Fruit fly (Drosophila melanogaster) whole organism, embryonic: ENCODE measurements around the gene eIF3h.

Source experiments
- CG1024 ChIP-seq: fragments of 200-800 bp; sonication (Bioruptor generic); IDR thresholded peaks from 2 replicates; pipeline ENCODE4 v1.3.6; 2022; ENCODE audit warnings: missing biosample characterization, missing genetic modification characterization
- CG11560 ChIP-seq: fragments of 200-800 bp; sonication (Bioruptor generic); IDR thresholded peaks from 3 replicates; pipeline ENCODE4 v1.3.6; 2022; ENCODE audit warnings: missing biosample characterization, missing genetic modification characterization
- CG12071 ChIP-seq: fragments of 200-800 bp; sonication (Bioruptor generic); optimal IDR thresholded peaks from 3 replicates; lab custom pipeline; 2018; ENCODE audit warnings: missing biosample characterization, mild to moderate bottlenecking, missing genetic modification characterization
- CG12155 ChIP-seq: fragments of 200-800 bp; sonication (Bioruptor generic); optimal IDR thresholded peaks from 3 replicates; lab custom pipeline; 2016; ENCODE audit warnings: missing biosample characterization, missing genetic modification characterization
- CG14441 ChIP-seq: fragments of 200-800 bp; sonication (Bioruptor generic); IDR thresholded peaks from 2 replicates; pipeline ENCODE4 v1.3.6; 2022; ENCODE audit warnings: missing biosample characterization, missing genetic modification characterization
- CG18476 ChIP-seq: fragments of 200-800 bp; sonication (Bioruptor generic); optimal IDR thresholded peaks from 2 replicates; lab custom pipeline; 2016; ENCODE audit warnings: missing biosample characterization, mild to moderate bottlenecking, missing genetic modification characterization
- CG2678 ChIP-seq: fragments of 200-800 bp; sonication (Bioruptor generic); optimal IDR thresholded peaks from 3 replicates; lab custom pipeline; 2019; ENCODE audit warnings: missing biosample characterization, mild to moderate bottlenecking, missing genetic modification characterization, moderate library complexity
- CG34224 ChIP-seq: fragments of 200-800 bp; sonication (Bioruptor generic); IDR thresholded peaks from 3 replicates; pipeline ENCODE4 v1.3.6; 2022; ENCODE audit warnings: missing biosample characterization, missing genetic modification characterization; ENCODE audit not compliant: partially characterized antibody
- CG3726 ChIP-seq: fragments of 200-800 bp; sonication (Bioruptor generic); IDR thresholded peaks from 3 replicates; pipeline ENCODE4, ENCODE4 v1.3.6; 2022; ENCODE audit warnings: missing biosample characterization, missing genetic modification characterization
- CG4282 ChIP-seq: fragments of 200-800 bp; sonication (Bioruptor generic); optimal IDR thresholded peaks from 2 replicates; lab custom pipeline; 2016; ENCODE audit warnings: missing biosample characterization, missing genetic modification characterization
- CG4328 ChIP-seq: fragments of 200-800 bp; sonication (Bioruptor generic); optimal IDR thresholded peaks from 3 replicates; lab custom pipeline; 2017; ENCODE audit warnings: missing biosample characterization, missing genetic modification reagents, missing genetic modification characterization
- CG5953 ChIP-seq: fragments of 200-800 bp; sonication (Bioruptor generic); IDR thresholded peaks from 2 replicates; pipeline ENCODE4 v1.3.6; 2022; ENCODE audit warnings: missing biosample characterization, missing genetic modification characterization
- CG6765 ChIP-seq: fragments of 200-800 bp; sonication (Bioruptor generic); optimal IDR thresholded peaks from 3 replicates; lab custom pipeline; 2017; ENCODE audit warnings: missing biosample characterization, mild to moderate bottlenecking, missing genetic modification characterization
- CG7357 ChIP-seq: fragments of 200-800 bp; sonication (Bioruptor generic); IDR thresholded peaks from 3 replicates; pipeline ENCODE4 v1.3.6; 2022; ENCODE audit warnings: missing biosample characterization, missing genetic modification characterization
- CG7987 ChIP-seq: fragments of 200-800 bp; sonication (Bioruptor generic); optimal IDR thresholded peaks from 2 replicates; lab custom pipeline; 2018; ENCODE audit warnings: missing biosample characterization, mild to moderate bottlenecking, missing genetic modification characterization, moderate library complexity
- CG8478 ChIP-seq: fragments of >200 bp; optimal IDR thresholded peaks from 2 replicates; lab custom pipeline; 2018
- CG9797 ChIP-seq: fragments of 200-800 bp; sonication (Bioruptor generic); optimal IDR thresholded peaks from 3 replicates; lab custom pipeline; 2018; ENCODE audit warnings: missing biosample characterization, mild to moderate bottlenecking, missing genetic modification characterization
- Dip3 ChIP-seq: fragments of 200-800 bp; sonication (Bioruptor generic); optimal IDR thresholded peaks from 3 replicates; lab custom pipeline; 2016; ENCODE audit warnings: missing biosample characterization, missing genetic modification characterization
- Drgx ChIP-seq: fragments of 200-800 bp; sonication (Bioruptor generic); IDR thresholded peaks from 2 replicates; pipeline ENCODE4 v1.3.6; 2022; ENCODE audit warnings: missing biosample characterization, missing genetic modification characterization
- H15 ChIP-seq: fragments of 200-800 bp; sonication (Bioruptor generic); IDR thresholded peaks from 3 replicates; pipeline ENCODE4 v1.3.6; 2022; ENCODE audit warnings: missing biosample characterization, missing genetic modification characterization
- HHEX ChIP-seq: fragments of 200-800 bp; sonication (Bioruptor generic); optimal IDR thresholded peaks from 3 replicates; lab custom pipeline; 2017; ENCODE audit warnings: missing biosample characterization, mild to moderate bottlenecking, missing genetic modification characterization, missing genetic modification reagents
- HmgZ ChIP-seq: fragments of 200-800 bp; sonication (Bioruptor generic); optimal IDR thresholded peaks from 2 replicates; lab custom pipeline; 2018; ENCODE audit warnings: missing biosample characterization, mild to moderate bottlenecking, missing genetic modification characterization
- Mrtf ChIP-seq: fragments of 200-800 bp; sonication (Bioruptor generic); IDR thresholded peaks from 3 replicates; pipeline ENCODE4 v1.3.6; 2022; ENCODE audit warnings: missing biosample characterization, missing genetic modification characterization
- Neu2 ChIP-seq: fragments of 200-800 bp; sonication (Bioruptor generic); optimal IDR thresholded peaks from 3 replicates; lab custom pipeline; 2016; ENCODE audit warnings: missing biosample characterization, missing genetic modification characterization, borderline replicate concordance
- Rx ChIP-seq: fragments of 200-800 bp; sonication (Bioruptor generic); IDR thresholded peaks from 2 replicates; pipeline ENCODE4 v1.3.6; 2022; ENCODE audit warnings: missing biosample characterization, missing genetic modification characterization
- Side ChIP-seq: fragments of 200-800 bp; sonication (Bioruptor generic); optimal IDR thresholded peaks from 2 replicates; lab custom pipeline; 2016; ENCODE audit warnings: missing biosample characterization, missing genetic modification characterization
- Sry-δ ChIP-seq: fragments of 200-800 bp; sonication (Bioruptor generic); optimal IDR thresholded peaks from 2 replicates; lab custom pipeline; 2016; ENCODE audit warnings: missing biosample characterization, missing genetic modification characterization
- Usf ChIP-seq: fragments of 200-800 bp; sonication (Bioruptor generic); optimal IDR thresholded peaks from 2 replicates; lab custom pipeline; 2017; ENCODE audit warnings: missing genotype, missing biosample characterization, missing genetic modification characterization
- abd-A ChIP-seq: fragments of 200-800 bp; sonication (Bioruptor generic); optimal IDR thresholded peaks from 3 replicates; lab custom pipeline; 2019; ENCODE audit warnings: missing biosample characterization, mild to moderate bottlenecking, missing genetic modification characterization, moderate library complexity
- ac ChIP-seq: fragments of 200-800 bp; sonication (Bioruptor generic); optimal IDR thresholded peaks from 3 replicates; lab custom pipeline; 2017; ENCODE audit warnings: missing biosample characterization, mild to moderate bottlenecking, missing genetic modification characterization
- ash1 ChIP-seq: fragments of 200-800 bp; sonication (Bioruptor generic); optimal IDR thresholded peaks from 2 replicates; lab custom pipeline; 2018; ENCODE audit warnings: missing biosample characterization, mild to moderate bottlenecking, missing genetic modification characterization
- ato ChIP-seq: fragments of 200-800 bp; sonication (Bioruptor generic); IDR thresholded peaks from 2 replicates; pipeline ENCODE4 v1.3.6; 2022; ENCODE audit warnings: missing biosample characterization, missing genetic modification characterization; ENCODE audit not compliant: partially characterized antibody
- bsh ChIP-seq, 2 experiments: fragments of 200-800 bp; sonication (Bioruptor generic); optimal IDR thresholded peaks; 2 replicates each; lab custom pipeline; 2017 to 2018; ENCODE audit warnings: mild to moderate bottlenecking in 2 of 2, missing biosample characterization in 2 of 2, missing genetic modification characterization in 2 of 2, moderate library complexity in 1 of 2
- dan ChIP-seq: fragments of 200-800 bp; sonication (Bioruptor generic); IDR thresholded peaks from 2 replicates; pipeline ENCODE4 v1.3.6; 2022; ENCODE audit warnings: missing biosample characterization, missing genetic modification characterization
- esg ChIP-seq: fragments of 200-800 bp; sonication (Bioruptor generic); conservative IDR thresholded peaks from 2 replicates; pipeline ENCODE4 v1.3.6; 2022; ENCODE audit warnings: missing biosample characterization, missing genetic modification characterization
- fru ChIP-seq: fragments of >200 bp; optimal IDR thresholded peaks from 2 replicates; lab custom pipeline; 2017
- ham ChIP-seq: fragments of 200-800 bp; sonication (Bioruptor generic); IDR thresholded peaks from 2 replicates; pipeline ENCODE4 v1.3.6; 2022; ENCODE audit warnings: missing biosample characterization, missing genetic modification characterization
- hth ChIP-seq: fragments of >200 bp; optimal IDR thresholded peaks from 2 replicates; lab custom pipeline; 2017; ENCODE audit warnings: inconsistent platforms
- ken ChIP-seq: fragments of 200-800 bp; sonication (Bioruptor generic); IDR thresholded peaks from 3 replicates; pipeline ENCODE4 v1.3.6; 2022; ENCODE audit warnings: missing biosample characterization, missing genetic modification characterization
- lov ChIP-seq, 2 experiments: fragments of 200-800 bp in 1 of 2; fragments of >200 bp in 1 of 2; sonication (Bioruptor generic) in 1 of 2; IDR thresholded peaks in 1 of 2; optimal IDR thresholded peaks in 1 of 2; 2 replicates in 1 of 2; 3 replicates in 1 of 2; pipeline versions ENCODE4 v1.3.6 to Lab custom; 2017 to 2022; ENCODE audit warnings: missing biosample characterization in 1 of 2, missing genetic modification characterization in 1 of 2
- mld ChIP-seq: fragments of 200-800 bp; sonication (Bioruptor generic); IDR thresholded peaks from 3 replicates; pipeline ENCODE4 v1.3.6; 2022; ENCODE audit warnings: missing biosample characterization, missing genetic modification characterization; ENCODE audit not compliant: partially characterized antibody
- oc ChIP-seq: fragments of 200-800 bp; sonication (Bioruptor generic); optimal IDR thresholded peaks from 2 replicates; lab custom pipeline; 2018; ENCODE audit warnings: missing biosample characterization, mild to moderate bottlenecking, missing genetic modification characterization, moderate library complexity
- org-1 ChIP-seq: fragments of 200-800 bp; sonication (Bioruptor generic); optimal IDR thresholded peaks from 2 replicates; lab custom pipeline; 2017; ENCODE audit warnings: missing biosample characterization, missing genetic modification characterization
- prd ChIP-seq, 3 experiments: fragments of >200 bp in 2 of 3; fragments of 200-800 bp in 1 of 3; sonication (Bioruptor generic) in 1 of 3; optimal IDR thresholded peaks in 2 of 3; IDR thresholded peaks in 1 of 3; 2 replicates in 2 of 3; 3 replicates in 1 of 3; pipeline versions ENCODE4 v1.3.6 to Lab custom; 2017 to 2022; ENCODE audit warnings: missing biosample characterization in 1 of 3, missing genetic modification characterization in 1 of 3
- rib ChIP-seq: fragments of 200-800 bp; sonication (Bioruptor generic); IDR thresholded peaks from 2 replicates; pipeline ENCODE4 v1.3.6; 2022; ENCODE audit warnings: missing biosample characterization, missing genetic modification characterization
- salm ChIP-seq: fragments of 200-800 bp; sonication (Bioruptor generic); optimal IDR thresholded peaks from 2 replicates; lab custom pipeline; 2018; ENCODE audit warnings: missing biosample characterization, mild to moderate bottlenecking, missing genetic modification characterization
- slbo ChIP-seq: fragments of 200-800 bp; sonication (Bioruptor generic); IDR thresholded peaks from 2 replicates; pipeline ENCODE4 v1.3.6; 2022; ENCODE audit warnings: missing biosample characterization, missing genetic modification characterization
- wek ChIP-seq: fragments of 200-800 bp; sonication (Bioruptor generic); optimal IDR thresholded peaks from 3 replicates; lab custom pipeline; 2018; ENCODE audit warnings: missing biosample characterization, mild to moderate bottlenecking, missing genetic modification characterization, moderate library complexity

The eIF3h gene

DNA sequence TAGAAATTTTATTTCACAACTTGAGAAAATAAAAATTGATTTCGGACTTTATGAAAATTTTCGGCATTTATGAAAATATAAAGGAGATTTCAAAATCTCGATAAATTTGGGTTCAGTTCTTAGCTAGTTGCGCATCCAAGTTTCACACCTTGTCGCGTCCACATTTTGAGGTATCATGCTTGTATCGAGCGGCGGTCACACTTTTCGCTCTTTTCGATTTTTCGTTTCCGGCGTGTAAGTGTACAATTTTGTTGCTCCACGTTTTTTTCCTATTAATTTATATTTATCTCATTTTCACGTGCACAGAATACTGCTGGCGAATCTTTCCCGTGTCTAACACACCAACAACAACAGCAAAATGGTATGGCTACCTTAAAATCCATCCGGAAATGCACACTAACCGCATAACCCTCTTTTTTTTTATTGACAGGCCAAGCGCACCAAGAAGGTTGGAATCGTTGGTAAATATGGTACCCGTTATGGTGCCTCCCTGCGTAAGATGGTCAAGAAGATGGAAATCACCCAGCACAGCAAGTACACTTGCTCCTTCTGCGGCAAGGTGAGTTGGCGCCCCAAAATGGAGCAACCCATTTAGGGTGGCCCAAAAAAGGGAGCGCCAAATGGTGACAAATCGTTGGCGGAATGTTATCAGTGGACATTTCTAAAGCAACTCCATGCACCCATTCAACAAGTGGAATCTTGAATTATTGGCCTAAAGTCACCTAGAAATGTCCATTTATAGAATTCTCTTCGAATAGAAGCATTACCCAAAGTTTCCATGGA, 18.1 kb upstream of the eIF3h start, which contains the start of gene RpL37A (continued):
- TF ChIP-seq ato (GFP tag; lab: Robert Waterston, UW) (no peak), CG8478 (lab: Kevin White, UChicago) (no peak), CG5953 (GFP tag; lab: Robert Waterston, UW) (peak; percentile 69), CG3726 (GFP tag; lab: Robert Waterston, UW) (0 out of 3 replicates have a peak, but pooled peaks have one; percentile 14), CG11560 (tag; lab: Robert Waterston, UW) (no peak; the same call in 2 of the 3 replicates), CG4282 (GFP tag; lab: Kevin White, UChicago) (peak; percentile 63), CG7357 (GFP tag; lab: Robert Waterston, UW) (no peak), CG2678 (tag; lab: Kevin White, UChicago) (peak; percentile 74), CG6765 (GFP tag; lab: Kevin White, UChicago) (peak; percentile 94), bsh (GFP tag; optimal IDR thresholded peaks at IDR 0.05; lab: Kevin White, UChicago) (peak in 1 of 2 experiments; percentile 71), Sry-δ (GFP tag; lab: Kevin White, UChicago) (peak; percentile 77), org-1 (peak; percentile 61), ken (GFP tag; lab: Robert Waterston, UW) (peak; percentile 82), Usf (GFP tag; lab: Kevin White, UChicago) (peak; percentile 41), rib (peak; percentile 62; the same call in 1 of the 2 replicates), Rx (GFP tag; lab: Robert Waterston, UW) (peak; percentile 78), CG12071 (peak; percentile 78), ham (0 out of 2 replicates have a peak, but pooled peaks have one; percentile 21), H15 (GFP tag; lab: Robert Waterston, UW) (peak; percentile 56; the same call in 2 of the 3 replicates), Drgx (no peak), lov (optimal IDR thresholded peaks at IDR 0.05; lab: Kevin White, UChicago) (no peak), lov (GFP tag; IDR thresholded peaks at IDR 0.05; lab: Robert Waterston, UW) (peak; percentile 88), Mrtf (GFP tag; lab: Robert Waterston, UW) (peak; percentile 30; the same call in 1 of the 3 replicates), abd-A (tag; lab: Kevin White, UChicago) (no peak), Neu2 (peak; percentile 17), ash1 (GFP tag; lab: Kevin White, UChicago) (peak; percentile 74), oc (tag; lab: Kevin White, UChicago) (no peak), fru (lab: Kevin White, UChicago) (no peak), HmgZ (tag; lab: Kevin White, UChicago) (peak; percentile 90), CG4328 (GFP tag; lab: Kevin White, UChicago) (peak; percentile 86), salm (peak; percentile 74), hth (lab: Kevin White, UChicago) (no peak), CG7987 (GFP tag; lab: Kevin White, UChicago) (peak; percentile 96), esg (GFP tag; lab: Robert Waterston, UW) (no peak), mld (no peak), CG1024 (GFP tag; lab: Robert Waterston, UW) (peak; percentile 81), wek (GFP tag; lab: Kevin White, UChicago) (peak; percentile 79), CG14441 (GFP tag; lab: Robert Waterston, UW) (peak; percentile 57; the same call in 1 of the 2 replicates), prd (optimal IDR thresholded peaks at IDR 0.05; lab: Kevin White, UChicago) (no peak), prd (GFP tag; IDR thresholded peaks at IDR 0.05; lab: Robert Waterston, UW) (no peak; the same call in 2 of the 3 replicates), CG9797 (GFP tag; lab: Kevin White, UChicago) (peak; percentile 96), HHEX (peak; percentile 89), ac (peak; percentile 59), CG34224 (GFP tag; lab: Robert Waterston, UW) (0 out of 3 replicates have a peak, but pooled peaks have one; percentile 20), CG12155 (GFP tag; lab: Kevin White, UChicago) (peak; percentile 63), CG18476 (peak; percentile 63), dan (GFP tag; lab: Robert Waterston, UW) (no peak), slbo (peak; percentile 61), Dip3 (GFP tag; lab: Kevin White, UChicago) (peak; percentile 7), Side (GFP tag; lab: Kevin White, UChicago) (peak; percentile 87)
